Fruit fly (Drosophila melanogaster) whole organism, embryonic: ENCODE results near the gene mRpS35.

ENCODE experiments used
- Atf-2 ChIP-seq: fragments of 200-800 bp; sonication (Bioruptor generic); optimal IDR thresholded peaks from 2 replicates; lab custom pipeline; 2016; ENCODE audit warnings: missing biosample characterization, missing genetic modification characterization
- BtbVII ChIP-seq: fragments of 200-800 bp; sonication (Bioruptor generic); optimal IDR thresholded peaks from 3 replicates; lab custom pipeline; 2017; ENCODE audit warnings: missing biosample characterization, mild to moderate bottlenecking, missing genetic modification characterization
- CG11247 ChIP-seq: fragments of 200-800 bp; sonication (Bioruptor generic); IDR thresholded peaks from 2 replicates; pipeline ENCODE4 v1.3.6; 2022; ENCODE audit warnings: missing biosample characterization, missing genetic modification characterization
- CG12071 ChIP-seq: fragments of 200-800 bp; sonication (Bioruptor generic); optimal IDR thresholded peaks from 3 replicates; lab custom pipeline; 2018; ENCODE audit warnings: missing biosample characterization, mild to moderate bottlenecking, missing genetic modification characterization
- CG12219 ChIP-seq: fragments of 200-800 bp; sonication (Bioruptor generic); optimal IDR thresholded peaks from 3 replicates; lab custom pipeline; 2018; ENCODE audit warnings: missing biosample characterization, mild to moderate bottlenecking, missing genetic modification characterization
- CG12299 ChIP-seq: fragments of 200-800 bp; sonication (Bioruptor generic); optimal IDR thresholded peaks from 2 replicates; lab custom pipeline; 2018; ENCODE audit warnings: missing biosample characterization, mild to moderate bottlenecking, missing genetic modification characterization
- CG12391 ChIP-seq: fragments of 200-800 bp; sonication (Bioruptor generic); optimal IDR thresholded peaks from 3 replicates; lab custom pipeline; 2018; ENCODE audit warnings: missing biosample characterization, mild to moderate bottlenecking, missing genetic modification characterization, moderate library complexity
- CG12744 ChIP-seq: fragments of 200-800 bp; sonication (Bioruptor generic); optimal IDR thresholded peaks from 2 replicates; lab custom pipeline; 2016; ENCODE audit warnings: missing biosample characterization, missing genetic modification characterization
- CG12769 ChIP-seq: fragments of 200-800 bp; sonication (Bioruptor generic); optimal IDR thresholded peaks from 2 replicates; lab custom pipeline; 2019; ENCODE audit warnings: missing biosample characterization, mild to moderate bottlenecking, missing genetic modification characterization, moderate library complexity
- CG13296 ChIP-seq: fragments of 200-800 bp; sonication (Bioruptor generic); optimal IDR thresholded peaks from 3 replicates; lab custom pipeline; 2018; ENCODE audit warnings: missing biosample characterization, mild to moderate bottlenecking, missing genetic modification characterization
- CG15011 ChIP-seq: fragments of 200-800 bp; sonication (Bioruptor generic); optimal IDR thresholded peaks from 3 replicates; lab custom pipeline; 2018; ENCODE audit warnings: missing biosample characterization, mild to moderate bottlenecking, missing genetic modification characterization
- CG17361 ChIP-seq: fragments of 200-800 bp; sonication (Bioruptor generic); IDR thresholded peaks from 3 replicates; pipeline ENCODE4 v1.3.6; 2022; ENCODE audit warnings: missing biosample characterization, missing genetic modification characterization
- CG2678 ChIP-seq: fragments of 200-800 bp; sonication (Bioruptor generic); optimal IDR thresholded peaks from 3 replicates; lab custom pipeline; 2019; ENCODE audit warnings: missing biosample characterization, mild to moderate bottlenecking, missing genetic modification characterization, moderate library complexity
- CG32532 ChIP-seq: fragments of 200-800 bp; sonication (Bioruptor generic); IDR thresholded peaks from 2 replicates; pipeline ENCODE4 v1.3.6; 2022; ENCODE audit warnings: missing biosample characterization, missing genetic modification characterization
- CG32767 ChIP-seq: fragments of 200-800 bp; sonication (Bioruptor generic); IDR thresholded peaks from 2 replicates; pipeline ENCODE4 v1.3.6; 2022; ENCODE audit warnings: missing biosample characterization, missing genetic modification characterization
- CG4328 ChIP-seq: fragments of 200-800 bp; sonication (Bioruptor generic); optimal IDR thresholded peaks from 3 replicates; lab custom pipeline; 2017; ENCODE audit warnings: missing biosample characterization, missing genetic modification reagents, missing genetic modification characterization
- CG5180 ChIP-seq: fragments of 200-800 bp; sonication (Bioruptor generic); optimal IDR thresholded peaks from 3 replicates; lab custom pipeline; 2017; ENCODE audit warnings: missing biosample characterization, missing genetic modification characterization, mild to moderate bottlenecking, moderate library complexity, missing genetic modification reagents
- CG6813 ChIP-seq: fragments of 200-800 bp; sonication (Bioruptor generic); optimal IDR thresholded peaks from 2 replicates; lab custom pipeline; 2017; ENCODE audit warnings: missing biosample characterization, missing genetic modification characterization, mild to moderate bottlenecking, moderate library complexity, missing genetic modification reagents
- CG7372 ChIP-seq: fragments of 200-800 bp; sonication (Bioruptor generic); IDR thresholded peaks from 2 replicates; pipeline ENCODE4 v1.3.6; 2022; ENCODE audit warnings: missing biosample characterization, missing genetic modification characterization
- CG7987 ChIP-seq: fragments of 200-800 bp; sonication (Bioruptor generic); optimal IDR thresholded peaks from 2 replicates; lab custom pipeline; 2018; ENCODE audit warnings: missing biosample characterization, mild to moderate bottlenecking, missing genetic modification characterization, moderate library complexity
- CG8388 ChIP-seq: fragments of 200-800 bp; sonication (Bioruptor generic); optimal IDR thresholded peaks from 2 replicates; lab custom pipeline; 2019; ENCODE audit warnings: missing biosample characterization, mild to moderate bottlenecking, missing genetic modification characterization, moderate library complexity
- CG9876 ChIP-seq: fragments of 200-800 bp; sonication (Bioruptor generic); optimal IDR thresholded peaks from 2 replicates; lab custom pipeline; 2016; ENCODE audit warnings: missing biosample characterization, missing genetic modification characterization
- D19A ChIP-seq: fragments of 200-800 bp; optimal IDR thresholded peaks from 3 replicates; lab custom pipeline; 2019; ENCODE audit warnings: missing biosample characterization, mild to moderate bottlenecking, missing genetic modification characterization, moderate library complexity
- Dip2 ChIP-seq: fragments of 200-800 bp; sonication (Bioruptor generic); IDR thresholded peaks from 2 replicates; pipeline ENCODE4 v1.3.6; 2022; ENCODE audit warnings: missing biosample characterization, missing genetic modification characterization
- Dip3 ChIP-seq: fragments of 200-800 bp; sonication (Bioruptor generic); optimal IDR thresholded peaks from 3 replicates; lab custom pipeline; 2016; ENCODE audit warnings: missing biosample characterization, missing genetic modification characterization
- Fer1 ChIP-seq: fragments of 200-800 bp; sonication (Bioruptor generic); optimal IDR thresholded peaks from 2 replicates; lab custom pipeline; 2017; ENCODE audit warnings: missing biosample characterization, mild to moderate bottlenecking, missing genetic modification characterization
- NFAT ChIP-seq: fragments of 200-800 bp; sonication (Bioruptor generic); IDR thresholded peaks from 2 replicates; pipeline ENCODE4 v1.3.6; 2022; ENCODE audit warnings: missing biosample characterization, missing genetic modification characterization
- Sox100B ChIP-seq: fragments of 200-800 bp; sonication (Bioruptor generic); optimal IDR thresholded peaks from 3 replicates; lab custom pipeline; 2018; ENCODE audit warnings: missing biosample characterization, mild to moderate bottlenecking, missing genetic modification characterization
- Trl ChIP-seq, 3 experiments: fragments of >200 bp in 2 of 3; fragments of 200-800 bp in 1 of 3; sonication (Bioruptor generic) in 1 of 3; optimal IDR thresholded peaks; 2 replicates in 1 of 3; 3 replicates in 2 of 3; lab custom pipeline; 2016 to 2017; ENCODE audit warnings: missing biosample characterization in 1 of 3, missing genetic modification characterization in 1 of 3
- ap ChIP-seq: fragments of 200-800 bp; sonication (Bioruptor generic); IDR thresholded peaks from 2 replicates; pipeline ENCODE4 v1.3.6; 2022; ENCODE audit warnings: missing biosample characterization, missing genetic modification characterization
- bigmax ChIP-seq: fragments of 200-800 bp; sonication (Bioruptor generic); optimal IDR thresholded peaks from 2 replicates; lab custom pipeline; 2018; ENCODE audit warnings: missing biosample characterization, mild to moderate bottlenecking, missing genetic modification characterization
- emc ChIP-seq: fragments of 200-800 bp; sonication (Bioruptor generic); optimal IDR thresholded peaks from 2 replicates; lab custom pipeline; 2016; ENCODE audit warnings: missing biosample characterization, missing genetic modification characterization
- esg ChIP-seq: fragments of 200-800 bp; sonication (Bioruptor generic); conservative IDR thresholded peaks from 2 replicates; pipeline ENCODE4 v1.3.6; 2022; ENCODE audit warnings: missing biosample characterization, missing genetic modification characterization
- fd96Cb ChIP-seq: fragments of 200-800 bp; sonication (Bioruptor generic); optimal IDR thresholded peaks from 2 replicates; lab custom pipeline; 2018; ENCODE audit warnings: missing biosample characterization, mild to moderate bottlenecking, missing genetic modification characterization, moderate library complexity
- gsb ChIP-seq: fragments of 200-800 bp; sonication (Bioruptor generic); IDR thresholded peaks from 2 replicates; pipeline ENCODE4 v1.3.6; 2022; ENCODE audit warnings: missing biosample characterization, missing genetic modification characterization
- inv ChIP-seq: fragments of 200-800 bp; sonication (Bioruptor generic); IDR thresholded peaks from 2 replicates; pipeline ENCODE4 v1.3.6; 2022; ENCODE audit warnings: missing biosample characterization, missing genetic modification characterization; ENCODE audit not compliant: partially characterized antibody
- lab ChIP-seq: fragments of 200-800 bp; sonication (Bioruptor generic); optimal IDR thresholded peaks from 3 replicates; lab custom pipeline; 2017; ENCODE audit warnings: missing biosample characterization, missing genetic modification characterization, mild to moderate bottlenecking, moderate library complexity, missing genetic modification reagents
- luna ChIP-seq: fragments of 200-800 bp; sonication (Bioruptor generic); optimal IDR thresholded peaks from 2 replicates; lab custom pipeline; 2016; ENCODE audit warnings: missing biosample characterization, missing genetic modification characterization
- mld ChIP-seq: fragments of 200-800 bp; sonication (Bioruptor generic); IDR thresholded peaks from 3 replicates; pipeline ENCODE4 v1.3.6; 2022; ENCODE audit warnings: missing biosample characterization, missing genetic modification characterization; ENCODE audit not compliant: partially characterized antibody
- onecut ChIP-seq: fragments of 200-800 bp; sonication (Bioruptor generic); IDR thresholded peaks from 2 replicates; pipeline ENCODE4 v1.3.6; 2022; ENCODE audit warnings: missing biosample characterization, missing genetic modification characterization
- pb ChIP-seq: fragments of 200-800 bp; sonication (Bioruptor generic); optimal IDR thresholded peaks from 3 replicates; lab custom pipeline; 2016; ENCODE audit warnings: missing biosample characterization, missing genetic modification characterization
- pzg ChIP-seq: fragments of 200-800 bp; sonication (Bioruptor generic); optimal IDR thresholded peaks from 3 replicates; lab custom pipeline; 2018; ENCODE audit warnings: missing biosample characterization, mild to moderate bottlenecking, missing genetic modification characterization, moderate library complexity
- schlank ChIP-seq: fragments of 200-800 bp; sonication (Bioruptor generic); optimal IDR thresholded peaks from 2 replicates; lab custom pipeline; 2018; ENCODE audit warnings: missing biosample characterization, mild to moderate bottlenecking, missing genetic modification characterization
- tio ChIP-seq: fragments of 200-800 bp; sonication (Bioruptor generic); optimal IDR thresholded peaks from 2 replicates; lab custom pipeline; 2017; ENCODE audit warnings: missing biosample characterization, missing genetic modification characterization, inconsistent platforms
- tll ChIP-seq, 2 experiments: fragments of 200-800 bp in 1 of 2; fragments of >200 bp in 1 of 2; sonication (Bioruptor generic) in 1 of 2; optimal IDR thresholded peaks; 2 replicates each; lab custom pipeline; 2017 to 2019; ENCODE audit warnings: missing biosample characterization in 2 of 2, missing genetic modification characterization in 2 of 2, mild to moderate bottlenecking in 1 of 2, moderate library complexity in 1 of 2
- trh ChIP-seq: fragments of 200-800 bp; sonication (Bioruptor generic); optimal IDR thresholded peaks from 2 replicates; lab custom pipeline; 2016; ENCODE audit warnings: missing biosample characterization, missing genetic modification characterization
- wdn ChIP-seq: fragments of 200-800 bp; sonication (Bioruptor generic); IDR thresholded peaks from 2 replicates; pipeline ENCODE4 v1.3.6; 2022; ENCODE audit warnings: missing biosample characterization, missing genetic modification characterization
- yki ChIP-seq: fragments of >200 bp; optimal IDR thresholded peaks from 3 replicates; lab custom pipeline; 2018
- zen ChIP-seq: fragments of 200-800 bp; sonication (Bioruptor generic); optimal IDR thresholded peaks from 3 replicates; lab custom pipeline; 2018; ENCODE audit warnings: missing biosample characterization, mild to moderate bottlenecking, missing genetic modification characterization, moderate library complexity

Gene mRpS35

DNA sequence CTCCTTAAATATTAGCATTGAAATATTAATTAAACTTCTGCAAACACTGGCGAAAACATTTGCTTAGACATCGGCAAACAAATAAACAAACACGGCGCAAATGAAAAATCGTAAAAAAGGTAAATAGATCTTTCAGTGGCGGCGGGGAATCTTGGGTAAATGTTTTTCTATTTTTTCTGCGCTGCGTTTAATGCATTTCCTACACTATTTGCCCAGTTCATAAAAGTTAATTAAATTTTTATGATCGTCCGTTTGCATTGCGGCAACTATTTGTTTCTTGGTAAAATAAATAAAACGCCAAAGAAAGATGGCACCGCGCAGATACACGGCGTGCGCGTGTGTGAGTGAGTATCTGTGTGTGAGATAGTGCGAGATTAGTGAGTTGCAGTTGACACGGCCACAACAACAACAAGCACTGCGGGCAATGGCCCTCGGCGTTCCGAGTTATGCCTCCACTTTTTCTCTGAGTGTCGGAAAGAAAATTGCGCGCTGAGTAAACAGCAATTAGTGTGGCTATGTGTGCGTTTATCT, 17.8 kb downstream of the mRpS35 start (continued):
- TF ChIP-seq Sox100B (GFP tag; lab: Kevin White, UChicago), result no peak
- TF ChIP-seq esg (GFP tag; lab: Robert Waterston, UW), result no peak
- TF ChIP-seq Dip3 (GFP tag; lab: Kevin White, UChicago), result no peak
- 0 out of 2 replicates have a peak, but pooled peaks have one; percentile 33 for TF ChIP-seq wdn (GFP tag; lab: Robert Waterston, UW)
- no peak for TF ChIP-seq CG12769 (tag; lab: Kevin White, UChicago)
- no peak; the same call in none of the 2 replicates for TF ChIP-seq onecut (GFP tag; lab: Robert Waterston, UW)
- peak; percentile 79 for TF ChIP-seq CG2678 (tag; lab: Kevin White, UChicago)
- TF ChIP-seq Fer1 (GFP tag; lab: Kevin White, UChicago), result peak; percentile 9
- peak; percentile 20; the same call in 1 of the 2 replicates for TF ChIP-seq NFAT (GFP tag; lab: Robert Waterston, UW)
- TF ChIP-seq pb (GFP tag; lab: Kevin White, UChicago), result no peak
- no peak for TF ChIP-seq luna (GFP tag; lab: Kevin White, UChicago)
- peak; percentile 48 for TF ChIP-seq zen (tag; lab: Kevin White, UChicago)
- TF ChIP-seq gsb (GFP tag; lab: Robert Waterston, UW), result no peak
- TF ChIP-seq yki (lab: Kevin White, UChicago), result no peak
- TF ChIP-seq CG12391 (tag; lab: Kevin White, UChicago), result peak; percentile 10
- TF ChIP-seq CG12744 (GFP tag; lab: Kevin White, UChicago), result no peak
- peak; percentile 21 for TF ChIP-seq CG12299 (tag; lab: Kevin White, UChicago)
- peak; percentile 54 for TF ChIP-seq CG12219 (GFP tag; lab: Kevin White, UChicago)
- TF ChIP-seq CG7987 (GFP tag; lab: Kevin White, UChicago), result peak; percentile 62
- TF ChIP-seq schlank, result no peak
- TF ChIP-seq emc (GFP tag; lab: Kevin White, UChicago), result no peak
- TF ChIP-seq CG9876, result peak; percentile 6
- TF ChIP-seq CG5180 (GFP tag; lab: Kevin White, UChicago), result peak; percentile 58
- no peak for TF ChIP-seq bigmax
- TF ChIP-seq trh (GFP tag; lab: Kevin White, UChicago), result no peak
- no peak for TF ChIP-seq ap (GFP tag; lab: Robert Waterston, UW)
- no peak for TF ChIP-seq mld
- peak; percentile 24 for TF ChIP-seq BtbVII (GFP tag; lab: Kevin White, UChicago)
- TF ChIP-seq CG15011 (GFP tag; lab: Kevin White, UChicago), result peak; percentile 37
- TF ChIP-seq CG7372 (GFP tag; lab: Robert Waterston, UW), result no peak
- no peak for TF ChIP-seq Trl (optimal IDR thresholded peaks at IDR 0.05; lab: Kevin White, UChicago)
- TF ChIP-seq Trl (GFP tag; optimal IDR thresholded peaks at IDR 0.05; lab: Kevin White, UChicago), result peak; percentile 42
- TF ChIP-seq CG32532 (GFP tag; lab: Robert Waterston, UW), result 0 out of 2 replicates have a peak, but pooled peaks have one; percentile 13
- peak; percentile 50 for TF ChIP-seq CG13296 (GFP tag; lab: Kevin White, UChicago)
- TF ChIP-seq CG11247 (GFP tag; lab: Robert Waterston, UW), result 0 out of 2 replicates have a peak, but pooled peaks have one; percentile 29
- no peak for TF ChIP-seq CG32767
- TF ChIP-seq inv (GFP tag; lab: Robert Waterston, UW), result no peak
- peak; percentile 48; the same call in 2 of the 3 replicates for TF ChIP-seq CG17361 (GFP tag; lab: Robert Waterston, UW)
- peak; percentile 75 for TF ChIP-seq CG6813 (GFP tag; lab: Kevin White, UChicago)
- peak; percentile 43 for TF ChIP-seq Atf-2 (GFP tag; lab: Kevin White, UChicago)
- no peak for TF ChIP-seq lab (GFP tag; lab: Kevin White, UChicago)
- no peak for TF ChIP-seq Dip2
- peak; percentile 20 for TF ChIP-seq CG4328 (GFP tag; lab: Kevin White, UChicago)
- no peak for TF ChIP-seq D19A (tag; lab: Kevin White, UChicago)
- no peak for TF ChIP-seq pzg (GFP tag; lab: Kevin White, UChicago)
- TF ChIP-seq tll (GFP tag; optimal IDR thresholded peaks at IDR 0.05; lab: Kevin White, UChicago), result peak in 1 of 2 experiments; percentile 60
- TF ChIP-seq fd96Cb (tag; lab: Kevin White, UChicago), result peak; percentile 35
- TF ChIP-seq CG8388 (GFP tag; lab: Kevin White, UChicago), result peak; percentile 13
- TF ChIP-seq CG12071 (GFP tag; lab: Kevin White, UChicago), result peak; percentile 65
- no peak for TF ChIP-seq tio (GFP tag; lab: Kevin White, UChicago)
